Worm (Caenorhabditis elegans): ENCODE results near the gene pqn-84.

Gene pqn-84

ce11 chrIII:11694506-11694947 lies 5.5 kb upstream of the pqn-84 start:
- no peak for TF ChIP-seq ztf-16 (tag; optimal IDR thresholded peaks at IDR 0.05)
- no peak for TF ChIP-seq hlh-8 (tag; optimal IDR thresholded peaks at IDR 0.05)
- TF ChIP-seq F13H6.1 (tag; optimal IDR thresholded peaks at IDR 0.05), result no peak
- no peak for TF ChIP-seq sox-4 (tag; optimal IDR thresholded peaks at IDR 0.05)
- TF ChIP-seq ttx-3 (tag; optimal IDR thresholded peaks at IDR 0.05), result no peak
- TF ChIP-seq lim-6 (tag; optimal IDR thresholded peaks at IDR 0.05), result no peak
- no peak for TF ChIP-seq ceh-6 (GFP tag; optimal IDR thresholded peaks at IDR 0.05)
- no peak for TF ChIP-seq pag-3 (tag; optimal IDR thresholded peaks at IDR 0.05; ENCODE audit: borderline replicate concordance)
- TF ChIP-seq hlh-6 (tag; optimal IDR thresholded peaks at IDR 0.05), result no peak

- TF ChIP-seq sox-2 (GFP tag; IDR thresholded peaks at IDR 0.05), result no peak
- TF ChIP-seq sdc-2 (tag; optimal IDR thresholded peaks at IDR 0.05), result no peak
- TF ChIP-seq T23F11.4 (GFP tag; optimal IDR thresholded peaks at IDR 0.05), result no peak
- no peak for TF ChIP-seq pqm-1 (tag; optimal IDR thresholded peaks at IDR 0.05)
- TF ChIP-seq ceh-30 (tag; optimal IDR thresholded peaks at IDR 0.05), result no peak
- no peak for TF ChIP-seq elt-4 (tag; optimal IDR thresholded peaks at IDR 0.05)
- no peak for TF ChIP-seq lin-11 (tag; optimal IDR thresholded peaks at IDR 0.05)
- TF ChIP-seq hlh-15 (tag; optimal IDR thresholded peaks at IDR 0.05), result no peak
- TF ChIP-seq ets-4 (tag; optimal IDR thresholded peaks at IDR 0.05), result no peak
- TF ChIP-seq tbx-2 (tag; optimal IDR thresholded peaks at IDR 0.05), result no peak
- TF ChIP-seq hlh-8 (tag; optimal IDR thresholded peaks at IDR 0.05), result no peak
- no peak for TF ChIP-seq hlh-13 (GFP tag; optimal IDR thresholded peaks at IDR 0.05)
These were observed 5.1 kb upstream of the pqn-84 start, which contains the start of gene Y41C4A.22 for ce11 chrIII:11694975-11695374. Y41C4A.22 (plus strand) TSS chrIII:11695275.

ce11 chrIII:11696273-11696672 lies 3.8 kb upstream of the pqn-84 start, which contains the start of gene Y41C4A.6:
Y41C4A.6 (plus strand) TSS chrIII:11696573.
- TF ChIP-seq ceh-14 (tag; optimal IDR thresholded peaks at IDR 0.05) (no peak), lin-11 (tag; optimal IDR thresholded peaks at IDR 0.05) (no peak), pat-9 (tag; optimal IDR thresholded peaks at IDR 0.05) (no peak), gmeb-2 (tag; optimal IDR thresholded peaks at IDR 0.05) (no peak), fkh-10 (GFP tag; optimal IDR thresholded peaks at IDR 0.05) (no peak), ceh-48 (tag; optimal IDR thresholded peaks at IDR 0.05) (no peak), T23F11.4 (GFP tag; optimal IDR thresholded peaks at IDR 0.05) (no peak), ahr-1 (tag; optimal IDR thresholded peaks at IDR 0.05) (no peak), npax-4 (tag; optimal IDR thresholded peaks at IDR 0.05) (no peak), elt-2 (tag; optimal IDR thresholded peaks at IDR 0.05) (no peak), hlh-6 (tag; optimal IDR thresholded peaks at IDR 0.05) (no peak)

ce11 chrIII:11698569-11698968 lies 1.5 kb upstream of the pqn-84 start, which contains the start of gene Y41C4A.7:
Y41C4A.7 (plus strand) TSS chrIII:11698869.
- TF ChIP-seq mec-3 (tag; optimal IDR thresholded peaks at IDR 0.05; ENCODE audit: borderline replicate concordance), result no peak
- no peak for TF ChIP-seq zip-5 (tag; optimal IDR thresholded peaks at IDR 0.05)
- TF ChIP-seq lin-11 (tag; optimal IDR thresholded peaks at IDR 0.05), result no peak
- no peak for TF ChIP-seq ahr-1 (tag; optimal IDR thresholded peaks at IDR 0.05)
- no peak for TF ChIP-seq C38D4.7 (GFP tag; optimal IDR thresholded peaks at IDR 0.05)
- no peak for TF ChIP-seq rnt-1 (tag; optimal IDR thresholded peaks at IDR 0.05)
- TF ChIP-seq fkh-10 (GFP tag; optimal IDR thresholded peaks at IDR 0.05), result no peak
- no peak for TF ChIP-seq pqm-1 (tag; optimal IDR thresholded peaks at IDR 0.05)
- TF ChIP-seq gmeb-2 (tag; optimal IDR thresholded peaks at IDR 0.05), result no peak
- no peak for TF ChIP-seq ceh-2 (tag; optimal IDR thresholded peaks at IDR 0.05)
- TF ChIP-seq dve-1 (tag; optimal IDR thresholded peaks at IDR 0.05), result no peak
- no peak for TF ChIP-seq odd-2 (tag; optimal IDR thresholded peaks at IDR 0.05)
- TF ChIP-seq ceh-9 (tag; optimal IDR thresholded peaks at IDR 0.05), result no peak
- no peak for TF ChIP-seq ceh-18 (tag; optimal IDR thresholded peaks at IDR 0.05)
- no peak for TF ChIP-seq ceh-30 (tag; optimal IDR thresholded peaks at IDR 0.05)
- TF ChIP-seq tbx-7 (tag; optimal IDR thresholded peaks at IDR 0.05), result no peak
- no peak for TF ChIP-seq nhr-232 (tag; optimal IDR thresholded peaks at IDR 0.05)
- TF ChIP-seq hlh-13 (GFP tag; optimal IDR thresholded peaks at IDR 0.05), result no peak
- TF ChIP-seq pha-2 (tag; optimal IDR thresholded peaks at IDR 0.05), result no peak

Data from whole organism, late embryonic.